Fruit fly (Drosophila melanogaster): Measurements from ENCODE around the gene CG4313.

The CG4313 gene

DNA sequence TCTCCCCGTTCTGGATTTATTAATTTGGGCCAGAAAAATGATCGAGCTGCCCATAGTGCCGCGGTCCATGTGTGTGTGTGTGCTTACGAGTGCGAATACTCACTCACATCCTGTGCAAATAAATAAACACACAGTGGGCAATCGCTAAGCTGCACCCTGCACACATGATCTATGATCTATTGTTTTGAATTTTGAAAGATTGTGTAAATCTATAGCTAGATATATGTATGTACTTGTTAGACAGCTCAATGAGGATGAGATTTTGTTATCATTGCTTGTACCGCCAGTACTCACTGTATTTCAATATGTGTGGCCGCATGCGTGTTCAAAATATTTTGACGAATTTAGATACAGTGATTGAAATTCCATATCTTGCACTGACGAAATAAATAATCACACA lies 41.4 kb downstream of the CG4313 start (continued):
- TF ChIP-seq Eip75B (GFP tag; optimal IDR thresholded peaks at IDR 0.05) (peak; percentile 83), dac (GFP tag; optimal IDR thresholded peaks at IDR 0.05) (peak; percentile 85), CG8632 (GFP tag; optimal IDR thresholded peaks at IDR 0.05) (peak; percentile 75), CG16779 (tag; optimal IDR thresholded peaks at IDR 0.05) (peak; percentile 78), vri (GFP tag; optimal IDR thresholded peaks at IDR 0.05) (peak; percentile 80), ss (GFP tag; optimal IDR thresholded peaks at IDR 0.05) (peak; percentile 71 to 88), svp (GFP tag) (peak; percentile 90), achi (GFP tag; optimal IDR thresholded peaks at IDR 0.05) (peak; percentile 82), Ets96B (tag; optimal IDR thresholded peaks at IDR 0.05) (peak; percentile 89), fd85E (GFP tag; optimal IDR thresholded peaks at IDR 0.05) (no peak), Hr39 (GFP tag; optimal IDR thresholded peaks at IDR 0.05) (peak; percentile 93), CG6854 (GFP tag; optimal IDR thresholded peaks at IDR 0.05) (no peak), Sox15 (GFP tag; optimal IDR thresholded peaks at IDR 0.05) (peak; percentile 83), topi (GFP tag; optimal IDR thresholded peaks at IDR 0.05) (peak; percentile 88), CG3032 (tag; optimal IDR thresholded peaks at IDR 0.05) (peak; percentile 88), Ets21C (GFP tag; optimal IDR thresholded peaks at IDR 0.05) (peak; percentile 85), CG11294 (GFP tag; IDR thresholded peaks at IDR 0.05) (peak; percentile 85), fkh (GFP tag; optimal IDR thresholded peaks at IDR 0.05) (no peak), acj6 (GFP tag; optimal IDR thresholded peaks at IDR 0.05) (peak; percentile 87), spab (GFP tag; optimal IDR thresholded peaks at IDR 0.05) (peak; percentile 81), CG4318 (GFP tag; optimal IDR thresholded peaks at IDR 0.05) (no peak), pdm3 (GFP tag; optimal IDR thresholded peaks at IDR 0.05) (peak; percentile 90), CG31627 (GFP tag; optimal IDR thresholded peaks at IDR 0.05) (peak; percentile 92), CG32006 (GFP tag; optimal IDR thresholded peaks at IDR 0.05) (peak; percentile 91), CG10669 (GFP tag; optimal IDR thresholded peaks at IDR 0.05) (peak; percentile 90), CG3919 (GFP tag; optimal IDR thresholded peaks at IDR 0.05) (peak; percentile 86), CG7368 (GFP tag; optimal IDR thresholded peaks at IDR 0.05) (peak; percentile 82), CG1621 (tag; optimal IDR thresholded peaks at IDR 0.05) (peak; percentile 86), CG6276 (GFP tag; optimal IDR thresholded peaks at IDR 0.05) (peak; percentile 85), CG8119 (GFP tag; IDR thresholded peaks at IDR 0.05) (peak; percentile 90)

DNA sequence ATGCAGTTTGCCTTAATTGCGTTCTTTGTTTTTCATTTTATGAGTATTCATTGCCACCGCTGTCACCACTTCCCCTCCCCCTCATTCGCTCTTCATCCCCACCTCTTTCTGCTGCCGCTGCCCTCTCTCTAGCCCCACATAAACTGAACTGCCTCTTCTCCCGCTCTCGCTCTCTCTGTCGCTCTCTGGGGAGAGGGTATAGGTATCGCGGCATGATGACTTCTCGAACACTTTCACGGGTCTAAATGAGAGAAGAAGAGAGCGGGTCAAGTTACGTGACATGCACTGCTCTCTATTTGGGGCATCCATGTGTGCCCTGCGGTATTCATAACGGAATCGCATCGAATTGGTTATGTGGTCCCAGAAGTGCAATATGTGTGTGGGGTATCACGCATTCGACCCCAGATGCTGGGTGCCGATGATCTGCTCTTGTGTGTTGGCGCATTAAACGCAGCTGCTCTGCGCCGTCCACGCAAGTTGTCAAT lies 42.1 kb downstream of the CG4313 start:
- TF ChIP-seq Blimp-1 (GFP tag; optimal IDR thresholded peaks at IDR 0.05) (peak; percentile 64), CG6854 (GFP tag; optimal IDR thresholded peaks at IDR 0.05) (peak; percentile 80), CG10669 (GFP tag; optimal IDR thresholded peaks at IDR 0.05) (peak; percentile 90), CG9139 (GFP tag; optimal IDR thresholded peaks at IDR 0.05) (peak; percentile 89), fd59A (GFP tag; optimal IDR thresholded peaks at IDR 0.05) (peak; percentile 82), Hr38 (GFP tag; optimal IDR thresholded peaks at IDR 0.05) (peak; percentile 21), svp (GFP tag) (peak; percentile 98), Gug (GFP tag; IDR thresholded peaks at IDR 0.05) (peak; percentile 92), topi (GFP tag; optimal IDR thresholded peaks at IDR 0.05) (peak; percentile 93), pdm3 (GFP tag; optimal IDR thresholded peaks at IDR 0.05) (peak; percentile 97), lz (GFP tag; optimal IDR thresholded peaks at IDR 0.05) (peak; percentile 95), vri (GFP tag; optimal IDR thresholded peaks at IDR 0.05) (peak; percentile 96), fkh (GFP tag; optimal IDR thresholded peaks at IDR 0.05) (peak; percentile 60), Eip93F (GFP tag; optimal IDR thresholded peaks at IDR 0.05) (no peak), dsx (GFP tag; optimal IDR thresholded peaks at IDR 0.05; ENCODE audit: poor library complexity, severe bottlenecking) (peak; percentile 85), CG6792 (GFP tag; optimal IDR thresholded peaks at IDR 0.05) (peak; percentile 95), CG11762 (GFP tag; optimal IDR thresholded peaks at IDR 0.05; ENCODE audit: insufficient read depth) (peak; percentile 89), CG8632 (GFP tag; optimal IDR thresholded peaks at IDR 0.05) (peak; percentile 91), CG34406 (GFP tag; optimal IDR thresholded peaks at IDR 0.05) (peak; percentile 91), eg (GFP tag; IDR thresholded peaks at IDR 0.05) (peak; percentile 91), CG11902 (GFP tag; optimal IDR thresholded peaks at IDR 0.05) (peak; percentile 91), Smox (GFP tag; optimal IDR thresholded peaks at IDR 0.05) (peak; percentile 92), CG1621 (tag; optimal IDR thresholded peaks at IDR 0.05) (peak; percentile 92), achi (GFP tag; optimal IDR thresholded peaks at IDR 0.05) (peak; percentile 93), spab (GFP tag; optimal IDR thresholded peaks at IDR 0.05) (peak; percentile 80), CG10631 (GFP tag; optimal IDR thresholded peaks at IDR 0.05) (peak; percentile 93), CG8119 (GFP tag; IDR thresholded peaks at IDR 0.05) (peak; percentile 93), Met (GFP tag; optimal IDR thresholded peaks at IDR 0.05) (peak; percentile 95), acj6 (GFP tag; optimal IDR thresholded peaks at IDR 0.05) (peak; percentile 93), Hr39 (GFP tag; optimal IDR thresholded peaks at IDR 0.05) (peak; percentile 95), CG6276 (GFP tag; optimal IDR thresholded peaks at IDR 0.05) (peak; percentile 84), CG8319 (GFP tag; optimal IDR thresholded peaks at IDR 0.05) (peak; percentile 88), Sox102F (GFP tag; optimal IDR thresholded peaks at IDR 0.05) (peak; percentile 95), CG16779 (tag; optimal IDR thresholded peaks at IDR 0.05) (peak; percentile 81), Ets96B (tag; optimal IDR thresholded peaks at IDR 0.05) (peak; percentile 86)
